Fruit fly (Drosophila melanogaster): ENCODE results near the gene Glyp.

The Glyp gene

DNA sequence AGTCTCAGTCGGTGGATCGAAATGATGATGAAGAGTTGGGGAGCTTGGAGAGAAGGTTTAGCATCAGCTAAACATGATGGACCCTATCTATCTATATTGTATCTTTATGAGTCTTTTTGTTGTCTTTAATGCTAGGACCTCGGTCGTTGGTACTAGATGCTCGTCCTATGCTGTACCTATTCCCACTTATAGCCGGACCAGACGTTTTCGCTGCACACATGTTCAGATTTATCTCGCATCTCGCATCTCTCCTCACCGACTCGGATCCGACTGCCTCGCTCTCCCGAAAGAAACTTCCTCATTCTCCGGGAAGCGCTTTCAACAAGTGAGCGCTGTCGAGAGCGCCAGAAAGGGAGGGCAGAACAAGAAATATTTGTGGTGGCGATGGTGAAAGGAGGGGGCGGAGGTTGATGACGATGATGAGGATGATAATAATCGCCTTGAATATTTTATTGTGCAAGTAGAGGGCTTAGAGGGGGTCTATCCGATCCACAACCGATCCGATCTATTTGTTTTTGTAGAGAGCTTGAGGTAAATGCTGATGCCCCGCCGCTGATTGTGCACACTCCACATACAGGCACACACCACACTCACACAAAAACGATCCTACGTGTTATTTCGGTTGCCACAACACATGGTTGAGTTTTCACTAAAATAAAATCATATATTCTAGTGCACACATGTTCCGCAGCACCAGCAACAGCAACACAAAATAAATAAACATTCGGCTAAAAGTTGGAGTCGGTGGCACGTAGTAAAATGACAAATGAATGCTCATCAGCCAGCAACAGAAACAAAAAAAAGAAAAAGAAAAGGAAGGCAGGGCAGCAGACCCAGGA lies 32.3 kb downstream of the Glyp start (continued):
- no peak for TF ChIP-seq CG12659 (GFP tag; optimal IDR thresholded peaks at IDR 0.05)
- peak; percentile 12 for TF ChIP-seq gem (tag; optimal IDR thresholded peaks at IDR 0.05)
- TF ChIP-seq ranshi (GFP tag; IDR thresholded peaks at IDR 0.05), result 0 out of 2 replicates have a peak, but pooled peaks have one; percentile 21
- TF ChIP-seq Deaf1 (tag; optimal IDR thresholded peaks at IDR 0.05), result no peak
- no peak for TF ChIP-seq Neu2 (GFP tag; optimal IDR thresholded peaks at IDR 0.05; ENCODE audit: borderline replicate concordance)
- no peak for TF ChIP-seq CG30431 (GFP tag; optimal IDR thresholded peaks at IDR 0.05)
- no peak for TF ChIP-seq ftz-f1 (GFP tag; optimal IDR thresholded peaks at IDR 0.05)
- peak; percentile 23 for TF ChIP-seq CG1233 (GFP tag; optimal IDR thresholded peaks at IDR 0.05)
- no peak for TF ChIP-seq CG3726 (GFP tag; IDR thresholded peaks at IDR 0.05)
- no peak for TF ChIP-seq btn (GFP tag; optimal IDR thresholded peaks at IDR 0.05)
- TF ChIP-seq CG14965 (GFP tag; optimal IDR thresholded peaks at IDR 0.05; ENCODE audit: borderline replicate concordance), result no peak
- no peak for TF ChIP-seq CG1647 (GFP tag; optimal IDR thresholded peaks at IDR 0.05)
- TF ChIP-seq slbo (GFP tag; IDR thresholded peaks at IDR 0.05), result no peak
- TF ChIP-seq Nf-YB (GFP tag; optimal IDR thresholded peaks at IDR 0.05), result no peak
- no peak for TF ChIP-seq crc (GFP tag; optimal IDR thresholded peaks at IDR 0.05)
- TF ChIP-seq CG11560 (tag; IDR thresholded peaks at IDR 0.05), result no peak
- no peak for TF ChIP-seq CG11695 (GFP tag; IDR thresholded peaks at IDR 0.05)
- TF ChIP-seq CG18011 (GFP tag; optimal IDR thresholded peaks at IDR 0.05), result no peak
- no peak for TF ChIP-seq Bdp1 (GFP tag; optimal IDR thresholded peaks at IDR 0.05)
- no peak for TF ChIP-seq CG8478 (optimal IDR thresholded peaks at IDR 0.05)
- TF ChIP-seq chinmo (GFP tag; IDR thresholded peaks at IDR 0.05; ENCODE audit: partially characterized antibody), result 0 out of 4 replicates have a peak, but pooled peaks have one; percentile 14
- TF ChIP-seq CG13775 (GFP tag; optimal IDR thresholded peaks at IDR 0.05), result no peak
- no peak for TF ChIP-seq Elba2 (GFP tag; optimal IDR thresholded peaks at IDR 0.05)
- peak; percentile 8 for TF ChIP-seq Camta (GFP tag; optimal IDR thresholded peaks at IDR 0.05)
- no peak for TF ChIP-seq D19A (tag; optimal IDR thresholded peaks at IDR 0.05)
- TF ChIP-seq C15 (GFP tag; IDR thresholded peaks at IDR 0.05), result no peak
- no peak for TF ChIP-seq B-H2 (GFP tag; optimal IDR thresholded peaks at IDR 0.05)
- no peak for TF ChIP-seq ind (GFP tag; optimal IDR thresholded peaks at IDR 0.05)
- no peak for TF ChIP-seq caup (GFP tag; optimal IDR thresholded peaks at IDR 0.05; ENCODE audit: severe bottlenecking)
- TF ChIP-seq sisA (GFP tag; IDR thresholded peaks at IDR 0.05), result no peak
- no peak for TF ChIP-seq CG3281 (GFP tag; optimal IDR thresholded peaks at IDR 0.05)
- no peak for TF ChIP-seq nerfin-2 (GFP tag; IDR thresholded peaks at IDR 0.05; ENCODE audit: partially characterized antibody)
- no peak for TF ChIP-seq CG4730 (GFP tag; IDR thresholded peaks at IDR 0.05)
- TF ChIP-seq CG12104 (GFP tag; optimal IDR thresholded peaks at IDR 0.05), result no peak
- no peak for TF ChIP-seq CG17186 (GFP tag; optimal IDR thresholded peaks at IDR 0.05)
- TF ChIP-seq gcm (GFP tag; optimal IDR thresholded peaks at IDR 0.05), result no peak
- TF ChIP-seq odd (GFP tag; optimal IDR thresholded peaks at IDR 0.05), result no peak
- TF ChIP-seq kah (GFP tag; optimal IDR thresholded peaks at IDR 0.05), result peak; percentile 75
- TF ChIP-seq CG3163 (GFP tag; optimal IDR thresholded peaks at IDR 0.05), result no peak
- TF ChIP-seq Taf1 (GFP tag; IDR thresholded peaks at IDR 0.05), result 0 out of 2 replicates have a peak, but pooled peaks have one; percentile 5
- no peak for TF ChIP-seq CG1832 (GFP tag; optimal IDR thresholded peaks at IDR 0.05)
- no peak for TF ChIP-seq TFAM (GFP tag; optimal IDR thresholded peaks at IDR 0.05)
- TF ChIP-seq emc (GFP tag; optimal IDR thresholded peaks at IDR 0.05), result no peak
- no peak for TF ChIP-seq hbn (GFP tag; IDR thresholded peaks at IDR 0.05; ENCODE audit: partially characterized antibody)
- no peak for TF ChIP-seq jigr1 (GFP tag; IDR thresholded peaks at IDR 0.05)
- no peak for TF ChIP-seq mld (GFP tag; IDR thresholded peaks at IDR 0.05; ENCODE audit: partially characterized antibody)
- no peak for TF ChIP-seq GATAe (GFP tag; conservative IDR thresholded peaks at IDR 0.05)
- no peak for TF ChIP-seq da (GFP tag; optimal IDR thresholded peaks at IDR 0.05)
- no peak for TF ChIP-seq repo (GFP tag; optimal IDR thresholded peaks at IDR 0.05)
- no peak for TF ChIP-seq CG15269 (tag; optimal IDR thresholded peaks at IDR 0.05)
